Fruit fly (Drosophila melanogaster) whole organism, embryonic: ENCODE measurements around the gene Atg13.
A peak's percentile ranks its signal among the peaks of the same experiment; 100 is the strongest.

Source experiments
- Atf6 ChIP-seq: fragments of 200-800 bp; sonication (Bioruptor generic); IDR thresholded peaks from 2 replicates; pipeline ENCODE4 v1.3.6; 2022; ENCODE audit warnings: missing biosample characterization, missing genetic modification characterization
- Bteb2 ChIP-seq: fragments of 200-800 bp; sonication (Bioruptor generic); optimal IDR thresholded peaks from 2 replicates; lab custom pipeline; 2016; ENCODE audit warnings: missing biosample characterization, missing genetic modification characterization
- C15 ChIP-seq: fragments of 200-800 bp; sonication (Bioruptor generic); IDR thresholded peaks from 3 replicates; pipeline ENCODE4 v1.3.6; 2022; ENCODE audit warnings: missing biosample characterization, missing genetic modification characterization
- CG10321 ChIP-seq: fragments of 200-800 bp; sonication (Bioruptor generic); IDR thresholded peaks from 2 replicates; pipeline ENCODE4 v1.3.6; 2022; ENCODE audit warnings: missing biosample characterization, missing genetic modification characterization
- CG12942 ChIP-seq: fragments of 200-800 bp; sonication (Bioruptor generic); optimal IDR thresholded peaks from 3 replicates; lab custom pipeline; 2016; ENCODE audit warnings: missing biosample characterization, missing genetic modification characterization
- CG15479 ChIP-seq: fragments of 200-800 bp; sonication (Bioruptor generic); optimal IDR thresholded peaks from 3 replicates; lab custom pipeline; 2019; ENCODE audit warnings: missing biosample characterization, mild to moderate bottlenecking, missing genetic modification characterization, moderate library complexity
- CG16813 ChIP-seq: fragments of 200-800 bp; sonication (Bioruptor generic); IDR thresholded peaks from 3 replicates; pipeline ENCODE4 v1.3.6; 2022; ENCODE audit warnings: missing biosample characterization, missing genetic modification characterization; ENCODE audit not compliant: partially characterized antibody
- CG16815 ChIP-seq: fragments of 200-800 bp; sonication (Bioruptor generic); optimal IDR thresholded peaks from 3 replicates; lab custom pipeline; 2017; ENCODE audit warnings: missing biosample characterization, mild to moderate bottlenecking, missing genetic modification characterization
- CG17829 ChIP-seq: fragments of 200-800 bp; optimal IDR thresholded peaks from 2 replicates; lab custom pipeline; 2019; ENCODE audit warnings: missing biosample characterization, mild to moderate bottlenecking, missing genetic modification characterization, moderate library complexity
- CG2202 ChIP-seq: fragments of 200-800 bp; sonication (Bioruptor generic); optimal IDR thresholded peaks from 2 replicates; lab custom pipeline; 2018; ENCODE audit warnings: missing biosample characterization, mild to moderate bottlenecking, missing genetic modification characterization
- CG4360 ChIP-seq: fragments of 200-800 bp; sonication (Bioruptor generic); IDR thresholded peaks from 2 replicates; pipeline ENCODE4 v1.3.6; 2022; ENCODE audit warnings: missing biosample characterization, missing genetic modification characterization
- CG4424 ChIP-seq: fragments of 200-800 bp; sonication (Bioruptor generic); optimal IDR thresholded peaks from 3 replicates; lab custom pipeline; 2016; ENCODE audit warnings: missing biosample characterization, missing genetic modification characterization
- CG4617 ChIP-seq: fragments of 200-800 bp; sonication (Bioruptor generic); optimal IDR thresholded peaks from 3 replicates; lab custom pipeline; 2016; ENCODE audit warnings: missing biosample characterization, missing genetic modification characterization, borderline replicate concordance
- CG6683 ChIP-seq: fragments of 200-800 bp; sonication (Bioruptor generic); optimal IDR thresholded peaks from 2 replicates; lab custom pipeline; 2017; ENCODE audit warnings: missing biosample characterization, mild to moderate bottlenecking, missing genetic modification characterization, missing genetic modification reagents
- CG8944 ChIP-seq: fragments of 200-800 bp; sonication (Bioruptor generic); optimal IDR thresholded peaks from 3 replicates; lab custom pipeline; 2016; ENCODE audit warnings: missing biosample characterization, missing genetic modification characterization
- CG9437 ChIP-seq: fragments of 200-800 bp; sonication (Bioruptor generic); optimal IDR thresholded peaks from 2 replicates; lab custom pipeline; 2018; ENCODE audit warnings: missing biosample characterization, mild to moderate bottlenecking, missing genetic modification characterization
- Doc3 ChIP-seq: fragments of 200-800 bp; sonication (Bioruptor generic); IDR thresholded peaks from 3 replicates; pipeline ENCODE4 v1.3.6; 2022; ENCODE audit warnings: missing biosample characterization, missing genetic modification characterization; ENCODE audit not compliant: partially characterized antibody
- Dp ChIP-seq: fragments of 200-800 bp; sonication (Bioruptor generic); optimal IDR thresholded peaks from 2 replicates; lab custom pipeline; 2018; ENCODE audit warnings: missing biosample characterization, mild to moderate bottlenecking, missing genetic modification characterization, moderate library complexity
- ERR ChIP-seq: fragments of 200-800 bp; sonication (Bioruptor generic); optimal IDR thresholded peaks from 2 replicates; lab custom pipeline; 2016; ENCODE audit warnings: missing biosample characterization, missing genetic modification characterization
- Ets65A ChIP-seq: fragments of 200-800 bp; sonication (Bioruptor generic); peaks from one replicate; lab custom pipeline; 2016; ENCODE audit warnings: missing biosample characterization, missing genetic modification characterization
- Gug ChIP-seq: fragments of 200-800 bp; sonication (Bioruptor generic); IDR thresholded peaks from 4 replicates; pipeline ENCODE4 v1.3.6; 2022; ENCODE audit warnings: missing biosample characterization, missing genetic modification characterization
- HHEX ChIP-seq: fragments of 200-800 bp; sonication (Bioruptor generic); optimal IDR thresholded peaks from 3 replicates; lab custom pipeline; 2017; ENCODE audit warnings: missing biosample characterization, mild to moderate bottlenecking, missing genetic modification characterization, missing genetic modification reagents
- HLH4C ChIP-seq: fragments of 200-800 bp; sonication (Bioruptor generic); IDR thresholded peaks from 3 replicates; pipeline ENCODE4 v1.3.6; 2022; ENCODE audit warnings: missing biosample characterization, missing genetic modification characterization; ENCODE audit not compliant: partially characterized antibody
- Hey ChIP-seq: fragments of 200-800 bp; sonication (Bioruptor generic); optimal IDR thresholded peaks from 3 replicates; lab custom pipeline; 2018; ENCODE audit warnings: missing biosample characterization, mild to moderate bottlenecking, missing genetic modification characterization
- Hmr ChIP-seq: fragments of 200-800 bp; sonication (Bioruptor generic); optimal IDR thresholded peaks from 3 replicates; lab custom pipeline; 2017; ENCODE audit warnings: mild to moderate bottlenecking, missing biosample characterization, missing genetic modification reagents, missing genetic modification characterization
- Med ChIP-seq: fragments of 200-800 bp; sonication (Bioruptor generic); peaks from one replicate; lab custom pipeline; 2016; ENCODE audit warnings: missing biosample characterization, missing genetic modification characterization, mild to moderate bottlenecking, inconsistent platforms, moderate library complexity
- Meics ChIP-seq: fragments of 200-800 bp; sonication (Bioruptor generic); optimal IDR thresholded peaks from 2 replicates; lab custom pipeline; 2017; ENCODE audit warnings: missing biosample characterization, mild to moderate bottlenecking, missing genetic modification characterization
- Neu2 ChIP-seq: fragments of 200-800 bp; sonication (Bioruptor generic); optimal IDR thresholded peaks from 3 replicates; lab custom pipeline; 2016; ENCODE audit warnings: missing biosample characterization, missing genetic modification characterization, borderline replicate concordance
- Sin3A ChIP-seq: fragments of >200 bp; optimal IDR thresholded peaks from 2 replicates; lab custom pipeline; 2018
- abd-A ChIP-seq: fragments of 200-800 bp; sonication (Bioruptor generic); optimal IDR thresholded peaks from 3 replicates; lab custom pipeline; 2019; ENCODE audit warnings: missing biosample characterization, mild to moderate bottlenecking, missing genetic modification characterization, moderate library complexity
- chm ChIP-seq: fragments of 200-800 bp; sonication (Bioruptor generic); IDR thresholded peaks from 2 replicates; pipeline ENCODE4 v1.3.6; 2022; ENCODE audit warnings: missing biosample characterization, missing genetic modification characterization
- chn ChIP-seq: fragments of 200-800 bp; sonication (Bioruptor generic); optimal IDR thresholded peaks from 2 replicates; lab custom pipeline; 2016; ENCODE audit warnings: missing biosample characterization, missing genetic modification characterization
- croc ChIP-seq: fragments of 200-800 bp; sonication (Bioruptor generic); conservative IDR thresholded peaks from 3 replicates; pipeline ENCODE4 v1.3.6; 2022; ENCODE audit warnings: missing biosample characterization, missing genetic modification characterization
- crp ChIP-seq, 2 experiments: fragments of 200-800 bp; sonication (Bioruptor generic); optimal IDR thresholded peaks; 2 replicates in 1 of 2; 3 replicates in 1 of 2; lab custom pipeline; 2017; ENCODE audit warnings: missing biosample characterization in 2 of 2, missing genetic modification characterization in 2 of 2, mild to moderate bottlenecking in 1 of 2, moderate library complexity in 1 of 2
- dati ChIP-seq: fragments of 200-800 bp; sonication (Bioruptor generic); IDR thresholded peaks from 2 replicates; pipeline ENCODE4 v1.3.6; 2022; ENCODE audit warnings: missing biosample characterization, missing genetic modification characterization
- grau ChIP-seq: fragments of 200-800 bp; optimal IDR thresholded peaks from 3 replicates; lab custom pipeline; 2019; ENCODE audit warnings: missing biosample characterization, mild to moderate bottlenecking, missing genetic modification characterization, moderate library complexity
- insv ChIP-seq, 2 experiments: fragments of 200-800 bp; sonication (Bioruptor generic); optimal IDR thresholded peaks; 3 replicates each; lab custom pipeline; 2016 to 2018; ENCODE audit warnings: missing biosample characterization in 2 of 2, missing genetic modification characterization in 2 of 2
- maf-S ChIP-seq: fragments of 200-800 bp; sonication (Bioruptor generic); optimal IDR thresholded peaks from 2 replicates; lab custom pipeline; 2016; ENCODE audit warnings: missing biosample characterization, missing genetic modification characterization
- phol ChIP-seq: fragments of 200-800 bp; sonication (Bioruptor generic); optimal IDR thresholded peaks from 3 replicates; lab custom pipeline; 2018; ENCODE audit warnings: missing biosample characterization, mild to moderate bottlenecking, missing genetic modification characterization, moderate library complexity
- pnt ChIP-seq: fragments of 200-800 bp; sonication (Bioruptor generic); optimal IDR thresholded peaks from 3 replicates; lab custom pipeline; 2016; ENCODE audit warnings: missing biosample characterization, missing genetic modification characterization
- sc ChIP-seq, 3 experiments: fragments of >200 bp in 2 of 3; fragments of 200-800 bp in 1 of 3; sonication (Bioruptor generic) in 1 of 3; optimal IDR thresholded peaks; 2 replicates in 2 of 3; 3 replicates in 1 of 3; lab custom pipeline; 2017; ENCODE audit warnings: mild to moderate bottlenecking in 1 of 3, missing biosample characterization in 1 of 3, missing genetic modification characterization in 1 of 3, missing genetic modification reagents in 1 of 3
- shn ChIP-seq: fragments of 200-800 bp; sonication (Bioruptor generic); optimal IDR thresholded peaks from 3 replicates; lab custom pipeline; 2016; ENCODE audit warnings: missing biosample characterization, missing genetic modification characterization
- sim ChIP-seq: fragments of 200-800 bp; sonication (Bioruptor generic); IDR thresholded peaks from 2 replicates; pipeline ENCODE4 v1.3.6; 2022; ENCODE audit warnings: missing biosample characterization, missing genetic modification characterization
- slou ChIP-seq: fragments of 200-800 bp; sonication (Bioruptor generic); optimal IDR thresholded peaks from 3 replicates; lab custom pipeline; 2016; ENCODE audit warnings: missing biosample characterization, missing genetic modification characterization
- stwl ChIP-seq: fragments of 200-800 bp; sonication (Bioruptor generic); optimal IDR thresholded peaks from 3 replicates; lab custom pipeline; 2018; ENCODE audit warnings: missing biosample characterization, mild to moderate bottlenecking, missing genetic modification characterization, moderate library complexity
- tin ChIP-seq: fragments of 200-800 bp; sonication (Bioruptor generic); optimal IDR thresholded peaks from 3 replicates; lab custom pipeline; 2016; ENCODE audit warnings: missing biosample characterization, missing genetic modification characterization
- tna ChIP-seq: fragments of 200-800 bp; sonication (Bioruptor generic); IDR thresholded peaks from 2 replicates; pipeline ENCODE4 v1.3.6; 2022; ENCODE audit warnings: missing biosample characterization, missing genetic modification characterization; ENCODE audit not compliant: partially characterized antibody
- unpg ChIP-seq: fragments of 200-800 bp; sonication (Bioruptor generic); optimal IDR thresholded peaks from 3 replicates; lab custom pipeline; 2018; ENCODE audit warnings: missing biosample characterization, mild to moderate bottlenecking, missing genetic modification characterization, moderate library complexity
- zen ChIP-seq: fragments of 200-800 bp; sonication (Bioruptor generic); optimal IDR thresholded peaks from 3 replicates; lab custom pipeline; 2018; ENCODE audit warnings: missing biosample characterization, mild to moderate bottlenecking, missing genetic modification characterization, moderate library complexity

Gene Atg13

DNA sequence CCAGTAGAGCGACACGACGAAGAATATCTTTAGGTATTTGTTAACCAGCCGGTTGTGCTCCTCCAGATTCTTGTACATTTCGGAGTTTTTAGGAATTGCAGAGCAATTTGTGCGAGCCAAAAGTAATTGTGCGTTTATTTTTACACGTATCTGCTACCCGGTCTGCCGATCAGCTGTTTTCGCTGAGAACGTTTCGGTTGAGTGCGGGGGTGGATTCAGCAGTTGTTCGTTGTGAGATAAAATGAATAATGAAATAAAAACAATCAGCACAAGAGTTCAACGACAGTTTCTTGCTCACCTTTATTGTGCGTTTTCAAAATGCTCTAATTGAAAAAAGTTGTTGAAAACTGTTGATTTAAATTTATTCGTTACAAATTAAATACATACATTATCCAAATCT, 45.8 kb upstream of the Atg13 start, which contains the start of gene nac (continued):
- TF ChIP-seq sim (GFP tag; lab: Robert Waterston, UW) = no peak
- TF ChIP-seq CG15479 (GFP tag; lab: Kevin White, UChicago) = peak; percentile 19
- no peak for TF ChIP-seq unpg (GFP tag; lab: Kevin White, UChicago)
- TF ChIP-seq CG10321 = no peak
- no peak for TF ChIP-seq CG9437 (GFP tag; lab: Kevin White, UChicago)

DNA sequence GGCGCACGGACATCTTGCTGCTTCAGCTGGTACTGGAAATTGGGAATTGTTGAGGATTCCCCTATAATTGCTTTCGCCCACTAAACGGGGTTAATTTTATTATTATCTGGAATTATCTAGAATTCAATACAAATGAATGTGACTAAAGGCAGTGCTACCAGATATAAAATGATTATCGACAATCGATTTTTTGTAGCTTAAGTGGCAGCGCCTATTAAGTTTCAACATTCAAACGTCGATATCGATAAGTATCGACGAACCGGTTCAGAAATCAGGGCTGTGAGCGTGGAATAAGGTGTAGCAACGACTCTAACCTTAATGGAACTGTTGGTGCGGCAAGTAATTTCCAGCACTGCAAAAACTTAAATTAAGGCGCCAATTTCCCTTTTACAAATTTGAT, 44.5 kb upstream of the Atg13 start, which contains the start of gene Sgt1:
Gene Sgt1, minus strand, starts transcription at position 165 of the 400 bp plus-strand sequence.
- peak; percentile 81 for TF ChIP-seq CG16813 (GFP tag; lab: Robert Waterston, UW)
- peak; percentile 69 for TF ChIP-seq phol (tag; lab: Kevin White, UChicago)
- peak; percentile 100 for TF ChIP-seq Dp (GFP tag; lab: Kevin White, UChicago)
- peak in 1 of 2 experiments; percentile 30 for TF ChIP-seq crp (GFP tag; optimal IDR thresholded peaks at IDR 0.05; lab: Kevin White, UChicago)
- peak; percentile 67 for TF ChIP-seq Sin3A (lab: Kevin White, UChicago)
- no peak for TF ChIP-seq Meics (GFP tag; lab: Kevin White, UChicago)
- TF ChIP-seq grau = peak; percentile 36
- TF ChIP-seq Hmr (GFP tag; lab: Kevin White, UChicago) = peak; percentile 77
- peak; percentile 33 for TF ChIP-seq CG8944
- TF ChIP-seq CG6683 = no peak
- peak; percentile 52 for TF ChIP-seq maf-S (GFP tag; lab: Kevin White, UChicago)
- TF ChIP-seq Bteb2 (GFP tag; lab: Kevin White, UChicago) = peak; percentile 18
- no peak for TF ChIP-seq croc (GFP tag; lab: Robert Waterston, UW)
- peak; percentile 91 for TF ChIP-seq HLH4C (GFP tag; lab: Robert Waterston, UW)
- peak; percentile 68; the same call in 2 of the 3 replicates for TF ChIP-seq Doc3 (GFP tag; lab: Robert Waterston, UW)
- peak; percentile 78 for TF ChIP-seq zen
- TF ChIP-seq CG2202 (tag; lab: Kevin White, UChicago) = no peak
- TF ChIP-seq tin (GFP tag; lab: Kevin White, UChicago) = peak; percentile 23
- no peak; the same call in 1 of the 2 replicates for TF ChIP-seq chm (GFP tag; lab: Robert Waterston, UW)
- no peak for TF ChIP-seq Neu2
- TF ChIP-seq CG12942 (GFP tag; lab: Kevin White, UChicago) = peak; percentile 18
- no peak for TF ChIP-seq CG16815 (GFP tag; lab: Kevin White, UChicago)
- no peak for TF ChIP-seq pnt (GFP tag; lab: Kevin White, UChicago)
- peak; percentile 51 for TF ChIP-seq ERR (GFP tag; lab: Kevin White, UChicago)
- TF ChIP-seq CG4360 (GFP tag; lab: Robert Waterston, UW) = no peak
- TF ChIP-seq Gug (GFP tag; lab: Robert Waterston, UW) = no peak
- TF ChIP-seq stwl (tag; lab: Kevin White, UChicago) = peak; percentile 96
- TF ChIP-seq CG4424 (GFP tag; lab: Kevin White, UChicago) = no peak
- no peak for TF ChIP-seq abd-A (tag; lab: Kevin White, UChicago)
- peak; percentile 50 for TF ChIP-seq shn (GFP tag; lab: Kevin White, UChicago)
- no peak for TF ChIP-seq HHEX (GFP tag; lab: Kevin White, UChicago)
- TF ChIP-seq slou (GFP tag; lab: Kevin White, UChicago) = no peak
- peak; percentile 96 for TF ChIP-seq Med (GFP tag; lab: Kevin White, UChicago)
- TF ChIP-seq chn (GFP tag; lab: Kevin White, UChicago) = peak; percentile 43
- no peak for TF ChIP-seq dati (GFP tag; lab: Robert Waterston, UW)
- peak; percentile 85 for TF ChIP-seq tna
- TF ChIP-seq Atf6 = no peak
- peak in 1 of 2 experiments; percentile 64 for TF ChIP-seq insv (GFP tag; optimal IDR thresholded peaks at IDR 0.05; lab: Kevin White, UChicago)
- TF ChIP-seq CG4617 = peak; percentile 83
- no peak for TF ChIP-seq sc (optimal IDR thresholded peaks at IDR 0.05; lab: Kevin White, UChicago)
- no peak for TF ChIP-seq sc (GFP tag; optimal IDR thresholded peaks at IDR 0.05; lab: Kevin White, UChicago)
- TF ChIP-seq Ets65A (GFP tag; lab: Kevin White, UChicago) = peak; percentile 95
- TF ChIP-seq C15 (GFP tag; lab: Robert Waterston, UW) = no peak
- no peak for TF ChIP-seq Hey (tag; lab: Kevin White, UChicago)
- peak; percentile 63 for TF ChIP-seq CG17829 (tag; lab: Kevin White, UChicago)
